Fruit fly (Drosophila melanogaster) whole organism: ENCODE results near the gene CD98hc.

ENCODE experiments used
- pan ChIP-seq: fragments of >200 bp; optimal IDR thresholded peaks from 2 replicates; lab custom pipeline; 2017
- usp ChIP-seq: fragments of >200 bp; optimal IDR thresholded peaks from 2 replicates; lab custom pipeline; 2017; ENCODE audit warnings: missing biosample characterization, missing genetic modification characterization, mixed read lengths

- TF ChIP-seq pan (lab: Kevin White, UChicago) (no peak), usp (GFP tag; lab: Kevin White, UChicago) (no peak)
These were observed 17.5 kb upstream of the CD98hc start, which contains the start of gene Elovl7 for dm6 chr3R:7995722-7996121.
